Worm (Caenorhabditis elegans): ENCODE data around the gene F55F10.1.
"Not testable (repeated sequence)": the region's sequence is repeated elsewhere in the genome, so short reads cannot be mapped to it uniquely, and the experiment has no call there.

DNA sequence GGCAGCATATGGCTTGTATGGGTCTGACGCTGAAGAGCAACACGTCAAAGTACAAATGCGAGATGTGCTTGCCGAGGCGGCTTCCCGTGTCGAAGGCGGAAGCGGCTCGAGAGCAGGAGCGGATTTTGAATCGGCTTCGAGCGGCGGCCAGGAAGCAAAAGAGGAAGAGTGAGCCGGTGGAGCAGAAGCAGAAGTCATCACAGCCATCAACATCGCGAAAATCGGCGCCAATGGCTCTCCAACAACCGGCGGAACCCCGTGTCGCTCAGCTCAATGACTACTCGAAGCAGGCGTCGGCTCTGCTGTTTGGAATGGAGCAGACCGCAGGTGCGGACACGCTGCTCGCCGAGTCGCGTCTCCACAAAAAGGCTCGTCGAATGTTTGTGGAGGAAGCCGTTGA lies 48.2 kb upstream of the F55F10.1 start:
- not testable (repeated sequence) for TF ChIP-seq nhr-10 (tag; optimal IDR thresholded peaks at IDR 0.05); pqm-1 (tag; optimal IDR thresholded peaks at IDR 0.05); unc-130 (GFP tag; optimal IDR thresholded peaks at IDR 0.05)

Data from whole organism, L4 larva.